Worm (Caenorhabditis elegans) whole organism, mixed stage, embryonic: ENCODE measurements around the gene col-98.

Experiments used
- M03D4.4 ChIP-seq: sonication (generic microtip); optimal IDR thresholded peaks from 2 replicates; lab custom pipeline; 2017; ENCODE audit warnings: mild to moderate bottlenecking, missing genetic modification characterization, missing compliant biosample characterization
- blmp-1 ChIP-seq: fragments of 150-350 bp; optimal IDR thresholded peaks from 2 replicates; lab custom pipeline; 2014; ENCODE audit warnings: missing biosample characterization, missing genetic modification characterization
- nhr-237 ChIP-seq: fragments of 150-350 bp; optimal IDR thresholded peaks from 2 replicates; lab custom pipeline; 2014; ENCODE audit warnings: missing biosample characterization, missing genetic modification characterization

Gene col-98

DNA sequence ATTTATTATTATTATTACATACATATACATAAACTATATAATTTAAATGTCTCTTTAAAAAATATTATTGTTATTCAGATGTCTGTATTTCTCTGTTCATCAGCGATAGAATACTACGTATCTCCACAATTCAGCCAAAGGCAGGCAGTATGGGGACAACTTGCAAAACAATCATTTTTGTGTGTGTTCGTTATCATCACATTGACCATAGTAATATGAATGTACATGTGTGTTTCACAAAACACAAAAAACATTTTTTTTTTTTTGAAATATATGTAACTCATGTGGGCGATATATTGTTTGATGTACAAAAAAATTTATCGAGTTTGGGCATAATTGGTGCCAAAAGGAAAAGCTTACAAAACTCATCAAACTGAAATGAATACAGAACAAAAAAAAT is 50.6 kb downstream of the col-98 start:
- TF ChIP-seq nhr-237 (tag; lab: Kevin White, UChicago) = no peak
- no peak for TF ChIP-seq blmp-1
- TF ChIP-seq M03D4.4 (tag; lab: Kevin White, UChicago) = no peak
- TF ChIP-seq, all 35 proteins: peak for 0
